Worm (Caenorhabditis elegans) whole organism, L4/young adult: ENCODE data around the gene C01B10.11.

Experiments
- W03F9.2 ChIP-seq: fragments of 150-350 bp; optimal IDR thresholded peaks from 2 replicates; lab custom pipeline; 2014; ENCODE audit warnings: missing biosample characterization, missing genetic modification characterization
- dao-5 ChIP-seq: sonication (generic microtip); optimal IDR thresholded peaks from 2 replicates; lab custom pipeline; 2016; ENCODE audit warnings: missing genotype, missing genetic modification characterization, moderate library complexity, missing compliant biosample characterization
- him-1 ChIP-seq: sonication (generic microtip); optimal IDR thresholded peaks from 2 replicates; lab custom pipeline; 2016; ENCODE audit warnings: missing genotype, missing genetic modification reagents, missing genetic modification characterization, missing compliant biosample characterization

The C01B10.11 gene

DNA sequence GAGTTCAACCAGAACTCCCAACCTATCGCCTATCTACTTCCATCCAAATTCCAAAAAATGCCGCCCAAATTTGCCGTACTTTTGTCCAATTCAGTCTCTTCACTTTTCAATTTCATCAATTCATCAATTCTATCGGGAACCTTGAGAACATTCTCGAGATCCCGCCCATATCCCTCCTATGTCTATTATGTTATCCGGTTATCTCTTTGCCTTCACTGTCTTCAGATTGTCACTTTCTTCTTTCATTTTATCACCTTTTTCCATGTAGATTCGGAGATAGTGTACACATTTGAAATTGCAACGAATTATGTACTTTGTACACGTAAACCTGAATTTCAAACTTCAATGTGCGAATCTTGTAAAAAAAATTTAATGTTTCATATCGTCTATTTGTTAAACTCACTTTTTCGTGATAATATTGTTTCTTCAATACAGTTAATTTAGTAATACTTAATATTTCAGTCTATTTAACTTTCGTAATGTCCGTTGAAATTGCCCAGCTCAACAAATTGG lies at the start of gene C01B10.11:
C01B10.11 (plus strand) TSS at position 463 of the 513 bp plus-strand sequence.
- TF ChIP-seq him-1 (tag; lab: Kevin White, UChicago) (no peak), dao-5 (tag; lab: Kevin White, UChicago) (no peak), W03F9.2 (tag; lab: Kevin White, UChicago) (no peak)

DNA sequence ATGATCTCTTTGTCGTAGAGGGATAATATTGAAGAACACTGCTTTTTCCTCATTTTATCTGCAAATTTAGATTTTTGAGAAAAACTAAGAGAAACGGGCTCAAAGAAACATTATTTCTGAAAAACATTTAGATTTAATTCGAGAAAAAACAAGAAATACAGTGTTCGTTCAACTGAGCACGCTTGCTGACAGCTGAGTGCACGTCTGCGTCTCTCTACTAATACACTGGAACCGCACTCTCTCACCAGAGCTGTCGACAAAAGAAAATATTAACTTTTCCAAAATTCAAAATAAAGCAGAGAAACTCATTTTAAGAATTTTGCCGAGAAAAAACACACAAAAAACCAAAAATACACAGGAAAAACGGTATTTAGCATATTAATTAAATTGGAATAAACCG lies 44.5 kb upstream of the C01B10.11 start, which contains the start of gene drh-1:
drh-1 (minus strand) TSS at position 58 of the 400 bp plus-strand sequence.
- TF ChIP-seq him-1 (tag; lab: Kevin White, UChicago): no peak
- peak; percentile 16 for TF ChIP-seq W03F9.2 (tag; lab: Kevin White, UChicago)

DNA sequence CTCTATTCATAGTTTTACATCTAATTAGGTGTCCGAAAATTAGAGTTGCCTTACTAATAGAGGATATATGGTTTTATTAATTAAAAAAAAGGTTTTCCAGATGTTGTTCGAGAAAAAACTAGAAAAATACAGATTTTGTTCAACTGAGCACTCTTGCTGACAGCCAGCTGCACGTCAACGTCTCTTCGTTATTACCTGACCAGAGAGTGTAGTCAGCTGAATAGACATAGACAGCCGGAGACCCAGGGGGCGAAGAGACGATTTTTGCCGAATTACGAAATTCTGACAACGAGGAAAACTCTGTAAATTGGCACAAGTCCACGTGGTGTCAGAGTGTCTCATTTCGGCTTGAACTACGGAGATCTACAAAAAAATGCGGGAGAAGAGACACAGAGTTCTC lies 39.2 kb upstream of the C01B10.11 start:
- TF ChIP-seq dao-5 (tag; lab: Kevin White, UChicago) (no peak), W03F9.2 (tag; lab: Kevin White, UChicago) (peak; percentile 37)

DNA sequence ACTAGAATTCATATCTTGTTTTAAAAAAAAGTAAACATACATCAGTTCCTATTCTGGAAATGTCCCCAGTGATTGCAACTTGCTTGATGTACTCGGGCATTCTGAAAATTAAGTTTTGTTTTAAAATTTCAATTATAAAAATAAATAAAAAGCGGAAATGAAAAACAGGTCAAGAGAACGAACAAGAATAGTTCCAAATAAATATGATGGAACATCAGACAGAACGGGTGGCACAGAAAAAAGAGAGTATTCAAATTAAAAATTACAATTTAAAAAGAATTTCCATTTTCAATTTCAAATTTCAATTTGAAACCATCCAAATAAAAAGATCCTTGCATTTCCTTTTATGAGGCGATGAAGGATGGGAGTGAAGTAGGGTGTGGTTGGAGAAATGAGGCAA lies 36.5 kb upstream of the C01B10.11 start, which contains the start of gene C01B10.3:
C01B10.3 (minus strand) TSS at position 101 of the 400 bp plus-strand sequence.
- TF ChIP-seq him-1 (tag; lab: Kevin White, UChicago) (no peak), W03F9.2 (tag; lab: Kevin White, UChicago) (no peak), dao-5 (tag; lab: Kevin White, UChicago) (no peak)

DNA sequence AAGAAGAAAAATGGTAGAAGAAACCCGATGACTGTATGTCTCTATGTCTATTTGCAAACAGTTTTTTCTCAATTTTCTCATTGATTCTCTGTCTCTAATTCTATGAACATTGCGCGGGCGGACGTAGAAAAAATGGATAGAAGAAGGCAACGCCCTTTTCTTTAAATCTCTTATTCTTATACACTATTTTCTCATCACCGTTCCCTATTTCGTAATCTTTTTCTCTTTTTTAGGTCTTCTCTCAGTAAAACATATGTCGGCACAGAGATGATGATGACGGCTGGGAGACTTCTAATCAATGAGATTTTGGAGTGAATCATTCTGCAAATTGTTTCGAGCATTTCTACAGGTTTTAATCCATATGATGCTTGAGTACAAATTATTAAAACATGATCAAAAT lies 35.6 kb upstream of the C01B10.11 start:
- no peak for TF ChIP-seq him-1 (tag; lab: Kevin White, UChicago)
- TF ChIP-seq dao-5 (tag; lab: Kevin White, UChicago): no peak
- no peak for TF ChIP-seq W03F9.2 (tag; lab: Kevin White, UChicago)

DNA sequence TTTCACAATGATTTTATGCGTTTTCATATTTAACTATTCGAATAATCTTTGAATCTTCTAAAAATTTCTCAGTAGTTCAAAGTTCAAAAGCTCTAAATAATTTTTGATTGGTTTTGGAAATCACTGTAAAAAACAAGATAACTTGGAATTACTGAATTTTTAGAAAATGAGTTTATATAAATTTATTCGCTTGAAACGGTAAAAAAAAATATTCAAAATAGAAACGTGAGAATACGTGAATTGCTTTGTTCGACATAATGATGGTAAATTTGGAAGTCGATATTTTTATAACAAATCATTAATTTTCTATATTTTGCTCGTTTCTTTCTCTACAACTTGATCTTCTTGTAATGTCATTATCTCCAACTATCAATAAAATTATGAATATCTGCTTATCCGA lies 34.4 kb upstream of the C01B10.11 start, which contains the start of gene C01B10.44:
C01B10.44 (plus strand) TSS at position 301 of the 400 bp plus-strand sequence.
- TF ChIP-seq him-1 (tag; lab: Kevin White, UChicago) (no peak), dao-5 (tag; lab: Kevin White, UChicago) (no peak), W03F9.2 (tag; lab: Kevin White, UChicago) (no peak)

- no peak for TF ChIP-seq W03F9.2 (tag; lab: Kevin White, UChicago)
- no peak for TF ChIP-seq dao-5 (tag; lab: Kevin White, UChicago)
- no peak for TF ChIP-seq him-1 (tag; lab: Kevin White, UChicago)
Measured at ce11 chrIV:6627798-6628197, 30.0 kb upstream of the C01B10.11 start, which contains the start of gene cest-5.2. Gene cest-5.2 (minus strand): TSS chrIV:6627925.

DNA sequence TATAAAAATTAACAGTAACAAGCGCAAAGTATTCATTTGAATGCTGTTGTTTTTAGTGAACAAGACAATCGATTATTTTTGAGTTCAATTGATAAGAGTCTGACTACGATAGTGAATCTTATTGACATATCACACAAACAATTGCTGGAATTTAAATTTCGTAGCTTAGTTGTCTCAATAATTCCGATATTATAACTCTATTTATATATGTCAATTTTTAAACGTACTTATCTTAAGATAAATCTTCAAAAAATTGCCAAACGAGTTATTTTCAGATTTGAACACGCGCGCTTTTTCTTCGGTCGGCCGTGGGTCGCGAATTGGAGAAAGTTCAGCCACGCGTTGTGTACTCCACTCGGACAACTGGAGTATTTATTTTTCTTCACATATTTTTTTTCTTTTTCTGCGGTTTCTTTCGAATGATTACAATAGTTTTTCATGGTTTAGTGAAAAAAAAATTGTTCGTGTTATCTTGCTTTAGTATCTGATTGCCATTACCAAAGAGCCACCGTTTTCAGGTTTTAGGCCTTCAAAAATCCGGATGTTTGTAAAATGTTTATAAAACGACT lies 26.0 kb upstream of the C01B10.11 start, which contains the start of the genes cest-5.1 and C01B10.9:
cest-5.1 (minus strand) TSS at position 51 of the 569 bp plus-strand sequence.
C01B10.9 (plus strand) TSS at position 519 of the 569 bp plus-strand sequence.
- no peak for TF ChIP-seq dao-5 (tag; lab: Kevin White, UChicago)
- TF ChIP-seq W03F9.2 (tag; lab: Kevin White, UChicago): peak; percentile 73

DNA sequence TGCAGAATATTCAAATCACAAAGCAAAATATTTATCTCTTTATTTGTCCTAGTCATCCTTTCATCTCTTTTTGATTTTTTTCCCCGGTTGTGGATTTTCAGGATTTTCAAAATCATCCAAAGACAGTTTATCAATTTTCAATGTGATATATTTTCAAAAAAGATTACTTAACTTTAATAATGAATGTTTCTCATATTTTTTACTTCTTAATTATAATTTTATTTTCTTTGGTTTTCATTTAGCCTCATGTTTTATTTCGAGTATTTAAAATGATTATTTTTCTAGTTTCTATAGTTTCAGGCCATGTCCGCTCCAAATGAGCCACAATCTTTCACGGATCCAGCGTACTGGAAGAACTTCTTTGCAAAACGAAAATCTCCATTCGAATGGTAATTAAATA lies 23.0 kb upstream of the C01B10.11 start, which contains the start of gene metl-13:
metl-13 (plus strand) TSS at position 301 of the 400 bp plus-strand sequence.
- TF ChIP-seq him-1 (tag; lab: Kevin White, UChicago) (no peak), W03F9.2 (tag; lab: Kevin White, UChicago) (no peak), dao-5 (tag; lab: Kevin White, UChicago) (no peak)

DNA sequence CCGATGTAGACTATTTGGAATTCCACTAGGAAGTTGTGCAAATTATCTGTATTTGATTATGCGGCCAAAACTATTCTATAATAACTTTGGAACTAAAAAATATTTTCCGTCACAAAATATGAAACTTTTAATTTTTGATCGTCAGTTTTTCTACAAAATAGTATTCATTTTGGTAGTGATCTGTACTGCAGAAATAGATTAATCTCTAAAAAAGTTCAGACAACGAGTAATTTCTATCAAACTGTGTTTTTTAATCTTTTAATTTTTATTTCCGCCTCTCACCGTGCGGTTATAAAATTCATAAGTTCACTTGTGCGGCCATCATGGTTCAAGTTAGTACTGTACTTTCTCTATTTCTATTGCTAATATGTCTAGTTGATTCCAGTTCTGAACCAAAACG lies 19.5 kb upstream of the C01B10.11 start, which contains the start of gene C01B10.7:
C01B10.7 (plus strand) TSS at position 301 of the 400 bp plus-strand sequence.
- TF ChIP-seq dao-5 (tag; lab: Kevin White, UChicago): no peak
- TF ChIP-seq W03F9.2 (tag; lab: Kevin White, UChicago): no peak
- TF ChIP-seq him-1 (tag; lab: Kevin White, UChicago): no peak

- no peak for TF ChIP-seq dao-5 (tag; lab: Kevin White, UChicago)
- TF ChIP-seq him-1 (tag; lab: Kevin White, UChicago): no peak
- TF ChIP-seq W03F9.2 (tag; lab: Kevin White, UChicago): no peak
Measured at ce11 chrIV:6639880-6640279, 17.9 kb upstream of the C01B10.11 start, which contains the start of gene C01B10.6. Gene C01B10.6 (plus strand): TSS chrIV:6640180.

DNA sequence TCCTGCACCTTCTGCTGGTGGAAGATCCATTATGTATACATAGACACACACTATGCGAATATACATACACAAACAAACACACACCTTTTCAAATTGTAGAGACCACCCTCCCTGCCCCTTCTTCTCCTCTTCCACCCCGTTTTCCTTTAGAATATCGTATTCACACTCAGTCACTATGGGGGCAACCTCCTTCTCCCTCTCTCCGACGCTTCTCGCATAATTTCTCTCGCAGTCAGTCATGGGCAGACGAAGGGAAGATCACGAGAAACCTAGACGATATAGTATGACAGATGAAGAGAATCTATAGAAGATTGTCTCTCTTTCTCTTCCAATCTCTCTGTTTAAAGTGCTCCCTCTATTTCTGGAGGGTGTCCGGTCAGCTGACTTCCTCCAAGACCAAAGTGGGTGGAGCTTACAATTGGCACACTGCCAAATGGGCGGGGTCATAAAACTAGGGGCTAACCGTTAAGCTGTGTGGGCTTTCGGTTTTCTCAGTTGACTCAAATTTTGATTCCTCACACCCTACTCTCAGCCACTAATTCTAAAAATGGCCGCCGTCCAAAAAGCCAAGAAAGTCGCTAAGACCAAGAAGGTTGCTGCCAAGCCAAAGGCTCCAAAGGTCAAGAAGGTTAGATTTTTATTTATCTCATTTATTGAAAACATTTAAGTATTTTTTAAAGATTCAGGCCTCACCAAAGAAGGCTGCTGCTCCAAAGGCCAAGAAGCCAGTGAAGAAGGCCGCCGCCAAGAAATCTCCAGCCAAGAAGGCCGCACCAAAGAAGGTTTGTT lies 11.7 kb upstream of the C01B10.11 start, which contains the start of gene hil-7:
hil-7 (plus strand) TSS at position 446 of the 789 bp plus-strand sequence.
- TF ChIP-seq him-1 (tag; lab: Kevin White, UChicago) (no peak), W03F9.2 (tag; lab: Kevin White, UChicago) (no peak), dao-5 (tag; lab: Kevin White, UChicago) (no peak)

- TF ChIP-seq him-1 (tag; lab: Kevin White, UChicago): no peak
- no peak for TF ChIP-seq dao-5 (tag; lab: Kevin White, UChicago)
- no peak for TF ChIP-seq W03F9.2 (tag; lab: Kevin White, UChicago)
Measured at ce11 chrIV:6646905-6647304, 10.9 kb upstream of the C01B10.11 start.
